Fruit fly (Drosophila melanogaster) ovary, adult (tissue): ENCODE data around the gene CG31915.

Experiments
- CG17801 ChIP-seq: fragments of 200-800 bp; optimal IDR thresholded peaks from 2 replicates; lab custom pipeline; 2019; ENCODE audit warnings: missing biosample characterization, mild to moderate bottlenecking, missing genetic modification characterization, moderate library complexity; ENCODE audit not compliant: partially characterized antibody

The CG31915 gene

dm6 chr2L:5527861-5528260, at the start of gene CG31915:
Gene CG31915, plus strand, starts transcription at chr2L:5528123.
- TF ChIP-seq CG17801: no peak

dm6 chr2L:5478273-5478672, 49.6 kb upstream of the CG31915 start:
- no peak for TF ChIP-seq CG17801

- TF ChIP-seq CG17801: no peak
Measured at dm6 chr2L:5479128-5479527, 48.8 kb upstream of the CG31915 start.

- TF ChIP-seq CG17801: no peak
Measured at dm6 chr2L:5479971-5480370, 48.0 kb upstream of the CG31915 start.

dm6 chr2L:5483093-5483492, 44.8 kb upstream of the CG31915 start:
- TF ChIP-seq CG17801: no peak

- TF ChIP-seq CG17801: no peak
Measured at dm6 chr2L:5489084-5489617, 38.8 kb upstream of the CG31915 start.

- no peak for TF ChIP-seq CG17801
Measured at dm6 chr2L:5489757-5490359, 38.1 kb upstream of the CG31915 start.

dm6 chr2L:5491220-5491619, 36.7 kb upstream of the CG31915 start:
- TF ChIP-seq CG17801: no peak

dm6 chr2L:5492924-5493323, 35.0 kb upstream of the CG31915 start:
- no peak for TF ChIP-seq CG17801

dm6 chr2L:5493907-5494404, 34.0 kb upstream of the CG31915 start:
- TF ChIP-seq CG17801: no peak

- TF ChIP-seq CG17801: no peak
Measured at dm6 chr2L:5494808-5495356, 33.0 kb upstream of the CG31915 start.

dm6 chr2L:5496468-5497093, 31.3 kb upstream of the CG31915 start:
- TF ChIP-seq CG17801: no peak

dm6 chr2L:5499458-5499857, 28.5 kb upstream of the CG31915 start:
- no peak for TF ChIP-seq CG17801

- no peak for TF ChIP-seq CG17801
Measured at dm6 chr2L:5501335-5501734, 26.6 kb upstream of the CG31915 start.

dm6 chr2L:5502868-5503267, 25.1 kb upstream of the CG31915 start:
- TF ChIP-seq CG17801: no peak

dm6 chr2L:5505130-5505529, 22.8 kb upstream of the CG31915 start:
- TF ChIP-seq CG17801: no peak

- TF ChIP-seq CG17801: no peak
Measured at dm6 chr2L:5507082-5507481, 20.8 kb upstream of the CG31915 start.
